Worm (Caenorhabditis elegans): Measurements from ENCODE around the gene nhr-205.

Gene nhr-205

DNA sequence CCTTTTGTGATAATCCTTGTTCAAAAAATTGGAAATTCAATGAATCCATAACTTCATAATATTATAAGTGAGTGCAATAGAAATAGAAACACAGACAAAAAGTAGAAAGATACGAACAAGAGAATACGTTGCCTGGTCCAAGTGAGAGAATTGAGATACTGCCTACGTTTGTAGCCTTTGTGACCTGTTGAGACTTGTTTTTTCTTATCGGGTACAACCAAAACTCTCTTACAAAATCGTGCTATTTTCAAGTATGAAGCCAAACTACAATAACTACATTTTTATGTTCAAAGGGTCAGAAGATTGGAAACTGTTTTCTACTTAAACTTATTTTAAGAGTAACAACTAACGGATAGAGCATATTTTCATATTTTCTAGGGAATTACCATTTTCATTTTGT, at the start of gene nhr-205:
nhr-205 (minus strand) TSS at position 141 of the 400 bp plus-strand sequence.
- TF ChIP-seq tab-1 (GFP tag; IDR thresholded peaks at IDR 0.05) (no peak), ztf-23 (GFP tag; IDR thresholded peaks at IDR 0.05) (no peak), cog-1 (tag; optimal IDR thresholded peaks at IDR 0.05) (no peak), ref-1 (GFP tag; conservative IDR thresholded peaks at IDR 0.05) (no peak), ztf-29 (GFP tag; IDR thresholded peaks at IDR 0.05) (no peak), flt-1 (GFP tag; IDR thresholded peaks at IDR 0.05) (no peak), T22C8.4 (GFP tag; IDR thresholded peaks at IDR 0.05) (no peak), klf-2 (GFP tag; conservative IDR thresholded peaks at IDR 0.05) (no peak), med-1 (GFP tag; optimal IDR thresholded peaks at IDR 0.05; ENCODE audit: insufficient read depth) (no peak)

DNA sequence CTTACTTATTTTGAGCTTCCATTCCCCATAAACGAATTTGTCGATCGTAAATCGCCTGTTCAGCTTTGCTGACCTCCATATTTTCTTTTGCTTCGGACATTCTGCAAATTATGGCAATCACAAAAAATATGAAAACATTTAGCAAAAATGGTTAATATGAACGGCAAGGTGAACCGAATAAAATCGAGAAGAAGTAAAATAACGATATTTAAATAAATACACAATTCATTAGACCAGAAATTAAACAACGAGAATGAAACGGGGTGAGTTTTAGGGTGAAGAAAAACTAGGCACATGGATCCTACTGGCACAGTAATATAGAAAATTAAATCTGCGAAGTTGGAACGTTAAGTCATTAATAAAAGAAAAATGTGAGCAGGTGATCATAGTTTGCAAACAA, 48.6 kb upstream of the nhr-205 start, which contains the start of gene aos-1:
aos-1 (minus strand) TSS at position 101 of the 400 bp plus-strand sequence.
- TF ChIP-seq tab-1 (GFP tag; IDR thresholded peaks at IDR 0.05): no peak
- no peak for TF ChIP-seq ztf-23 (GFP tag; IDR thresholded peaks at IDR 0.05)
- TF ChIP-seq ztf-29 (GFP tag; IDR thresholded peaks at IDR 0.05): no peak
- no peak for TF ChIP-seq cog-1 (tag; optimal IDR thresholded peaks at IDR 0.05)
- TF ChIP-seq flt-1 (GFP tag; IDR thresholded peaks at IDR 0.05): no peak
- TF ChIP-seq med-1 (GFP tag; optimal IDR thresholded peaks at IDR 0.05; ENCODE audit: insufficient read depth): no peak
- no peak for TF ChIP-seq klf-2 (GFP tag; conservative IDR thresholded peaks at IDR 0.05)
- no peak for TF ChIP-seq ref-1 (GFP tag; conservative IDR thresholded peaks at IDR 0.05)

DNA sequence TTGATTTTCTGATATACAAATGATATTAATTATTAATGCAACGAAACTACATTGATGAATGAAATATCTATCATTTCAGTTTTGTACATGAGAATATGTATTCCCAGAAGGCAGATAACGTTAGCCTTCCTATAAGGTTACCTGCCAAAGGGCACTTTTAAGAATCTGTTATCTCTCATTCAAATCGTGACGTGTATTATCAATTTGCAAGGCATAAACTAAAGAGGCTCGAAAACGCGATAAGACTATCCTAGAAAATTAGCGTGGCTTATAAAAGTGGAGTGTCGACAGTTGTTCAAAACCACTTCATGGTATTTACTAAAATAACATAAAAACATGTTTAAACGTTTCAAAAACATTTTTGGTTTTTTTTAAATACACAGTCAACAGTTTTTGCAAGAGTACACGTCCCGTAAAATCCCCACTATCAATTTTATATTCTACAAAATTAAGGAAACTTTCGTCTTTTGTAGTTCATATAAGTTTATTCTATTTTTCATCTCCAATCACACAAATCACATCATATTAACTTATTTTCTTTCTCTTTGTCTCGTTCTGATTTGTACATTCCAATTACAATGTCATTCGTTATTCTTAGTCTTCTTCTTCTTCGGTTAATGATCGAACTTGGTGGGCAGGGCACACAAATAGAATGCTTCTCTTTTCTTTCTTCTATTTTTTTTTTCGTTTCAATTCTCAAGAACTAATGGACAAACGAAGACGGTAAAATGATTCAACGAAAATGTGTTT, 43.4 kb upstream of the nhr-205 start, which contains the start of gene C08B6.10:
C08B6.10 (plus strand) TSS at position 700 of the 750 bp plus-strand sequence.
- TF ChIP-seq T22C8.4 (GFP tag; IDR thresholded peaks at IDR 0.05) (no peak), med-1 (GFP tag; optimal IDR thresholded peaks at IDR 0.05; ENCODE audit: insufficient read depth) (no peak), tab-1 (GFP tag; IDR thresholded peaks at IDR 0.05) (no peak), flt-1 (GFP tag; IDR thresholded peaks at IDR 0.05) (no peak), cog-1 (tag; optimal IDR thresholded peaks at IDR 0.05) (no peak), ztf-23 (GFP tag; IDR thresholded peaks at IDR 0.05) (no peak), ztf-29 (GFP tag; IDR thresholded peaks at IDR 0.05) (no peak), klf-2 (GFP tag; conservative IDR thresholded peaks at IDR 0.05) (no peak), ref-1 (GFP tag; conservative IDR thresholded peaks at IDR 0.05) (no peak)

DNA sequence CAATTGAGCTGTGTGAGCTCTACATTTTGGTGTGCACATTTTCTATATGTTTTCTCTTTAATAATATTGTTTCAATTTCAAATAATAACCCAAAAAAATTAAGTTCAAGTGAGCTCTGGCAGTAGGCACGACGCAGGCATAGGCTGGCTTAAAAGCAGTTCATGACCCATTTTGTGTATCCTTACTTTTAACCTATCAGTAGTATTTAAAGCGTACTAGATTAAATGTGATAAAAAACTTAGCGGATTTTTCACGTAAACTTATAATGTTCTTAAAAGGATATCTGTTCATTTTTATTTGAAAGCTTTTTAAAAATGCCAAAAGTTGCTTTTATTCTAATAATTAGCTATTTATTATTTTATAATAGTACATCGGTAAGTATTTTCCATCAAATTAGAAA, 41.7 kb upstream of the nhr-205 start, which contains the start of gene C08B6.6:
C08B6.6 (plus strand) TSS at position 301 of the 400 bp plus-strand sequence.
- TF ChIP-seq tab-1 (GFP tag; IDR thresholded peaks at IDR 0.05) (no peak), flt-1 (GFP tag; IDR thresholded peaks at IDR 0.05) (no peak), klf-2 (GFP tag; conservative IDR thresholded peaks at IDR 0.05) (no peak), cog-1 (tag; optimal IDR thresholded peaks at IDR 0.05) (no peak)

DNA sequence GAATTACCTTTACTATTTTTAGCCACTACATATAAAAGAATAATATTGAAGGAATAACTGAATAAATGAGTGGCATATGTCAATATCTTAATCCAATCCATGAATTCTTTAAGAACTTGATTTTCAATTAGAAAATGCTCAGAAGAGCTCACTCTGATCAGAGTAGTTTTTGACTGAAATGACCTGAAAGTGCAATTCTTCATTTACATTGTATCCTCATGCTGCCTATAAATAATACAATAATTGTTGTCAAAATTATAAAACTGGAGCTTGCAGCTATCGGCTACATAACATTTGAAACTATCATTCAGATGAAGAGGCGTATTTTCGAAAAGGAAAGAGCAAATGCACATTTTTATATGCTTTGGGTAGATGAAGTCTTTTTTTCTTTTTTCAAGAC, 41.1 kb upstream of the nhr-205 start, which contains the start of gene srxa-19:
srxa-19 (minus strand) TSS at position 101 of the 400 bp plus-strand sequence.
- no peak for TF ChIP-seq flt-1 (GFP tag; IDR thresholded peaks at IDR 0.05)

DNA sequence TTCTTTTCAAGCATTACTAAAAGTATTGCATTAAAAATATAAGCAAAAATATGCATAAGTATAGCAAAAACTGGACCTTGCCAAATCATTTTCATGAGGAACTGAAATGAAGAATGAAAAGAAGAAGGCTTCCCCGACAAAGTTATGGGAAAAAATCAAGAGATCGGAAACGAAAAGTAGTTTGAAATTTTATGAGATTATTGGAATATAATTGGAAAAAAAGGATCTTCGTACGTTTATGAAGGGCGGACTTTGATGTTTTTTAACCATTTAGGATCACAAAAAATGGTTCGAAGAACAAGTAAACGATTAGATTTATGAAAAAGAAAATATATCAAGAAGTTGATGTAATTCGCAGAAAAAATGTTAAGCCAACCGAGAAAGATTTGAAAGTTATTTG, 39.3 kb upstream of the nhr-205 start, which contains the start of gene srxa-18:
srxa-18 (minus strand) TSS at position 100 of the 400 bp plus-strand sequence.
- TF ChIP-seq tab-1 (GFP tag; IDR thresholded peaks at IDR 0.05): no peak
- TF ChIP-seq flt-1 (GFP tag; IDR thresholded peaks at IDR 0.05): no peak
- no peak for TF ChIP-seq klf-2 (GFP tag; conservative IDR thresholded peaks at IDR 0.05)
- no peak for TF ChIP-seq ztf-23 (GFP tag; IDR thresholded peaks at IDR 0.05)
- no peak for TF ChIP-seq ztf-29 (GFP tag; IDR thresholded peaks at IDR 0.05)
- no peak for TF ChIP-seq T22C8.4 (GFP tag; IDR thresholded peaks at IDR 0.05)

DNA sequence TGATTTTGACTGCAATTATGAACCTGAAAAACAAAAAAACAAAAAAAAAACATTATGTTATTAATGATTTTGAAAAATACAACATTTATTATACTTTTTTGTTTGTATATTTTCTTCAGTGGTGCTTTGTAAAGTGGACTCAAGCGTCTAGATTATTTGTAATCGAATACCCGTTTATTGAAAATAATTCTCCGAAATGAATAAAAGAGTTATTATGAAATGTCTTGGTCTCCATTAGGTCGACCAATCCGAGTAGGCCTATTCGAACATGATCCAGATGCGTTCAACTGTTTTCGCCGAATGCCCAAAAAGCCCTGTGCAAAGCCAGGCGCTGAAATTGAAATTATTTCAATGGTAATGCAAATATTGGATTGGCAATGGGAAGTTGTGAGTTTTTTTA, 35.9 kb upstream of the nhr-205 start, which contains the start of gene C08B6.5:
C08B6.5 (plus strand) TSS at position 301 of the 400 bp plus-strand sequence.
- no peak for TF ChIP-seq flt-1 (GFP tag; IDR thresholded peaks at IDR 0.05)
- no peak for TF ChIP-seq ztf-29 (GFP tag; IDR thresholded peaks at IDR 0.05)
- no peak for TF ChIP-seq med-1 (GFP tag; optimal IDR thresholded peaks at IDR 0.05; ENCODE audit: insufficient read depth)
- TF ChIP-seq tab-1 (GFP tag; IDR thresholded peaks at IDR 0.05): no peak
- TF ChIP-seq cog-1 (tag; optimal IDR thresholded peaks at IDR 0.05): no peak
- no peak for TF ChIP-seq T22C8.4 (GFP tag; IDR thresholded peaks at IDR 0.05)
- TF ChIP-seq ref-1 (GFP tag; conservative IDR thresholded peaks at IDR 0.05): no peak
- no peak for TF ChIP-seq klf-2 (GFP tag; conservative IDR thresholded peaks at IDR 0.05)

DNA sequence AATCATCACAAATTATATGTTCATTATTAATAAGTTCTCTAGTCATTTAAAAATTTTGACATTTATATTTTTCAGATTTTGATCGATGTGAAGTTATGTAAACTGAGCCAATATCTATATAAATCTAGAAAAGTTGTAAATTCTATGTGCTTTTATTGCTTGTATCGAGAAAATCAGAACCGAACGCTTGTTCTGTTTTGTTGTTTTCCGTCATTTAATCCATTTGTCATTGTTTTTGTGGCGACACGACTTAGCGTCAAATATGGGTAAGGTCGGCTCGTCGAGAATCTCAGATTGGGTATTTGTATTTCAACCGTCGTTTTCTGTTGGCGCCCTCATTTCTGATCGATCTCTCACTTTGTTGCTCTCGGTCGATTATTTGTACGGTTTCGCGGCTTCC, 32.8 kb upstream of the nhr-205 start, which contains the start of gene cht-5:
cht-5 (plus strand) TSS at position 301 of the 400 bp plus-strand sequence.
- TF ChIP-seq ref-1 (GFP tag; conservative IDR thresholded peaks at IDR 0.05) (no peak), med-1 (GFP tag; optimal IDR thresholded peaks at IDR 0.05; ENCODE audit: insufficient read depth) (no peak), tab-1 (GFP tag; IDR thresholded peaks at IDR 0.05) (no peak), klf-2 (GFP tag; conservative IDR thresholded peaks at IDR 0.05) (no peak), flt-1 (GFP tag; IDR thresholded peaks at IDR 0.05) (no peak), ztf-29 (GFP tag; IDR thresholded peaks at IDR 0.05) (no peak), cog-1 (tag; optimal IDR thresholded peaks at IDR 0.05) (no peak), T22C8.4 (GFP tag; IDR thresholded peaks at IDR 0.05) (no peak), ztf-23 (GFP tag; IDR thresholded peaks at IDR 0.05) (no peak)

DNA sequence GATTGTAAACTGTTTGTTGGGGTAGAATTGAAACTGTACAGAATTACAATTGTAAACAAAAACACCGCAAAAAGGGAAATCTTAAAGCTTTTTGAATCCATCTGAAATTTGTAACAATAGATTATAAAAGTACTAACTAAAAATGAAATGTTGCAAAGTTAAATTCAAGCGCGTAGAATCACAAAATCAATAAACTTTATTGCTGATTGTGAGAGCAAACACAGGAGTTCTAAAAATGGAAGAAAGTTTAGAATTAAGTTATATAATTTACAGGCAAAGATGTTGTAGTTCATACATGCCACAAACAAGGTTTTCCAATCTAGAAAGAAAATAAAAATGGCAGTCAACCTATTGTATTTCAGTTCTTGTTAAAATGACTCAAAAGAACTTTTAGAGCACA, 30.6 kb upstream of the nhr-205 start, which contains the start of gene C08B6.3:
C08B6.3 (minus strand) TSS at position 101 of the 400 bp plus-strand sequence.
- TF ChIP-seq T22C8.4 (GFP tag; IDR thresholded peaks at IDR 0.05) (no peak), ztf-23 (GFP tag; IDR thresholded peaks at IDR 0.05) (no peak), ref-1 (GFP tag; conservative IDR thresholded peaks at IDR 0.05) (no peak), ztf-29 (GFP tag; IDR thresholded peaks at IDR 0.05) (no peak), flt-1 (GFP tag; IDR thresholded peaks at IDR 0.05) (no peak), cog-1 (tag; optimal IDR thresholded peaks at IDR 0.05) (no peak)

DNA sequence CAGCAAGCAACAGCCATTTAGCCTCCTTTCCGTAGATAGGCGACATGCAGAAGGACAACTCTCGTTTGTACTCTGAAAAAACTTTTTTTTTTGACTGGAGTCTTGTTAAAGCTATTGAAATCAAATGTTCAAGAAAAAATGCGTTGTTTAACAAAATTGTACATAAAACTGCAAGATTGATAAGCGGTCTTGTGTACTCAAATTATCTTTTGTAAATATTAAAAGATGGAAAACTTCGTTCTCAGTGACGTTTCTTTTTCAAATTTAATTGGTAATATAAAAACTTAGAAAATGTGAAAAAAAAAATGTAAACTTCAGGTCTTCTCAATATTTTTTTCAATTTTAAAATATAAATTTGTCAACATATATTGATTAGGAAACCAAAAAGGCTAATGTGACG, 29.6 kb upstream of the nhr-205 start:
- TF ChIP-seq klf-2 (GFP tag; conservative IDR thresholded peaks at IDR 0.05) (no peak), T22C8.4 (GFP tag; IDR thresholded peaks at IDR 0.05) (no peak), ztf-23 (GFP tag; IDR thresholded peaks at IDR 0.05) (no peak), ref-1 (GFP tag; conservative IDR thresholded peaks at IDR 0.05) (no peak), ztf-29 (GFP tag; IDR thresholded peaks at IDR 0.05) (no peak)

Measured in whole organism, midembryonic.